Worm (Caenorhabditis elegans): Measurements from ENCODE around the gene nspc-13.

nspc-13 gene

ce11 chrX:12356581-12356980, 646 bp upstream of the nspc-13 start, which contains the start of gene nspc-12:
Gene nspc-12, minus strand, starts transcription at chrX:12356681.
- TF ChIP-seq syd-9 (tag; optimal IDR thresholded peaks at IDR 0.05): no peak
- TF ChIP-seq tbx-7 (tag; optimal IDR thresholded peaks at IDR 0.05): no peak
- TF ChIP-seq sox-4 (tag; optimal IDR thresholded peaks at IDR 0.05): no peak
- TF ChIP-seq npax-4 (tag; optimal IDR thresholded peaks at IDR 0.05): no peak
- no peak for TF ChIP-seq pqm-1 (tag; optimal IDR thresholded peaks at IDR 0.05)
- TF ChIP-seq madf-2 (tag; optimal IDR thresholded peaks at IDR 0.05): no peak
- no peak for TF ChIP-seq ceh-30 (tag; optimal IDR thresholded peaks at IDR 0.05)
- no peak for TF ChIP-seq ets-4 (tag; optimal IDR thresholded peaks at IDR 0.05)
- TF ChIP-seq ceh-19 (GFP tag; optimal IDR thresholded peaks at IDR 0.05): no peak
- TF ChIP-seq sdc-2 (tag; optimal IDR thresholded peaks at IDR 0.05): no peak

ce11 chrX:12358957-12359356, 1.7 kb downstream of the nspc-13 start, which contains the start of gene nspc-14:
Gene nspc-14, minus strand, starts transcription at chrX:12359057.
- TF ChIP-seq hlh-6 (tag; optimal IDR thresholded peaks at IDR 0.05) (no peak), unc-86 (tag; optimal IDR thresholded peaks at IDR 0.05) (no peak), hlh-13 (GFP tag; optimal IDR thresholded peaks at IDR 0.05) (no peak), ceh-34 (tag; optimal IDR thresholded peaks at IDR 0.05) (no peak), gmeb-2 (tag; optimal IDR thresholded peaks at IDR 0.05) (no peak), madf-2 (tag; optimal IDR thresholded peaks at IDR 0.05) (no peak)

ce11 chrX:12360444-12360843, 3.2 kb downstream of the nspc-13 start, which contains the start of the genes nspc-15 and F19H6.6:
Gene nspc-15, plus strand, starts transcription at chrX:12360744.
Gene F19H6.6, plus strand, starts transcription at chrX:12360827.
- TF ChIP-seq pat-9 (tag; optimal IDR thresholded peaks at IDR 0.05): no peak
- no peak for TF ChIP-seq unc-55 (GFP tag; optimal IDR thresholded peaks at IDR 0.05)
- no peak for TF ChIP-seq T23F11.4 (GFP tag; optimal IDR thresholded peaks at IDR 0.05)
- TF ChIP-seq fax-1 (tag; optimal IDR thresholded peaks at IDR 0.05): no peak

- TF ChIP-seq dve-1 (tag; optimal IDR thresholded peaks at IDR 0.05) (peak; percentile 96), syd-9 (tag; optimal IDR thresholded peaks at IDR 0.05) (peak; percentile 51), ceh-30 (tag; optimal IDR thresholded peaks at IDR 0.05) (peak; percentile 1), odd-2 (tag; optimal IDR thresholded peaks at IDR 0.05) (no peak), ceh-9 (tag; optimal IDR thresholded peaks at IDR 0.05) (no peak), ceh-48 (tag; optimal IDR thresholded peaks at IDR 0.05) (peak; percentile 38), ceh-14 (tag; optimal IDR thresholded peaks at IDR 0.05) (peak; percentile 42), unc-42 (tag; optimal IDR thresholded peaks at IDR 0.05) (peak; percentile 65), pax-1 (tag; optimal IDR thresholded peaks at IDR 0.05) (peak; percentile 20), elt-2 (tag; optimal IDR thresholded peaks at IDR 0.05) (peak; percentile 64), rnt-1 (tag; optimal IDR thresholded peaks at IDR 0.05) (peak; percentile 85), tbx-2 (tag; optimal IDR thresholded peaks at IDR 0.05) (peak; percentile 71), K09A11.1 (tag; optimal IDR thresholded peaks at IDR 0.05; ENCODE audit: insufficient read depth) (peak; percentile 78), sdc-2 (tag; optimal IDR thresholded peaks at IDR 0.05) (peak; percentile 99), unc-3 (GFP tag; conservative IDR thresholded peaks at IDR 0.05) (peak; percentile 9; the same call in 1 of the 2 replicates), unc-3 (tag; optimal IDR thresholded peaks at IDR 0.05) (peak; percentile 55), ceh-31 (tag; optimal IDR thresholded peaks at IDR 0.05) (peak; percentile 64), pha-2 (tag; optimal IDR thresholded peaks at IDR 0.05) (no peak), gmeb-2 (tag; optimal IDR thresholded peaks at IDR 0.05) (no peak), ceh-34 (tag; optimal IDR thresholded peaks at IDR 0.05) (peak; percentile 67), ceh-18 (tag; optimal IDR thresholded peaks at IDR 0.05) (peak; percentile 94), che-1 (tag; optimal IDR thresholded peaks at IDR 0.05) (no peak), pqm-1 (tag; optimal IDR thresholded peaks at IDR 0.05) (peak; percentile 33), ets-4 (tag; optimal IDR thresholded peaks at IDR 0.05) (peak; percentile 53), fax-1 (tag; optimal IDR thresholded peaks at IDR 0.05) (no peak), nfya-1 (tag; optimal IDR thresholded peaks at IDR 0.05) (peak; percentile 87), unc-55 (GFP tag; optimal IDR thresholded peaks at IDR 0.05) (no peak), Y22D7AL.16 (tag; optimal IDR thresholded peaks at IDR 0.05) (no peak), nhr-11 (tag; optimal IDR thresholded peaks at IDR 0.05) (peak; percentile 73)
Measured at ce11 chrX:12362951-12363486, 5.8 kb downstream of the nspc-13 start.

Data from whole organism, late embryonic.